Worm (Caenorhabditis elegans) whole organism, L3 larva: ENCODE measurements around the gene sek-4.

Experiments
- ZK546.5 ChIP-seq: sonication (generic microtip); optimal IDR thresholded peaks from 2 replicates; lab custom pipeline; 2017; ENCODE audit warnings: missing biosample characterization, missing genetic modification characterization
- aly-2 ChIP-seq: fragments of 150-350 bp; optimal IDR thresholded peaks from 2 replicates; lab custom pipeline; 2014; ENCODE audit warnings: missing biosample characterization, missing genetic modification characterization
- ama-1 ChIP-seq: fragments of 150-350 bp; optimal IDR thresholded peaks from 2 replicates; lab custom pipeline; 2018
- ceh-28 ChIP-seq: fragments of 150-350 bp; optimal IDR thresholded peaks from 2 replicates; lab custom pipeline; 2014; ENCODE audit warnings: missing biosample characterization, missing genetic modification reagents, missing genetic modification characterization
- ceh-82 ChIP-seq: fragments of 150-350 bp; optimal IDR thresholded peaks from 2 replicates; lab custom pipeline; 2014; ENCODE audit warnings: missing biosample characterization, missing genetic modification characterization
- ceh-9 ChIP-seq: sonication (generic microtip); optimal IDR thresholded peaks from 2 replicates; lab custom pipeline; 2018; ENCODE audit warnings: missing biosample characterization, missing genetic modification characterization
- egl-27 ChIP-seq: sonication (generic microtip); optimal IDR thresholded peaks from 4 replicates; lab custom pipeline; 2017; ENCODE audit warnings: missing biosample characterization, missing genetic modification reagents, missing genetic modification characterization
- egl-5 ChIP-seq: fragments of 150-350 bp; optimal IDR thresholded peaks from 2 replicates; lab custom pipeline; 2017; ENCODE audit warnings: missing biosample characterization, missing genetic modification reagents, missing genetic modification characterization, inconsistent platforms
- elt-1 ChIP-seq: fragments of 150-350 bp; optimal IDR thresholded peaks from 2 replicates; lab custom pipeline; 2014; ENCODE audit warnings: missing biosample characterization, missing genetic modification characterization
- elt-2 ChIP-seq: sonication (generic microtip); optimal IDR thresholded peaks from 2 replicates; lab custom pipeline; 2016; ENCODE audit warnings: missing genetic modification reagents, mild to moderate bottlenecking, missing genetic modification characterization, missing compliant biosample characterization
- eor-1 ChIP-seq, 2 experiments: fragments of 150-350 bp; optimal IDR thresholded peaks; 2 replicates each; lab custom pipeline; 2014 to 2018; ENCODE audit warnings: missing biosample characterization in 2 of 2, missing genetic modification characterization in 2 of 2
- fkh-10 ChIP-seq: sonication (generic microtip); optimal IDR thresholded peaks from 2 replicates; lab custom pipeline; 2017; ENCODE audit warnings: missing biosample characterization, missing genetic modification reagents, missing genetic modification characterization
- fkh-2 ChIP-seq: fragments of 150-350 bp; optimal IDR thresholded peaks from 2 replicates; lab custom pipeline; 2014; ENCODE audit warnings: missing biosample characterization, missing genetic modification reagents, missing genetic modification characterization
- lin-15B ChIP-seq: fragments of 150-350 bp; optimal IDR thresholded peaks from 2 replicates; lab custom pipeline; 2014; ENCODE audit warnings: missing biosample characterization, missing genetic modification characterization
- lin-39 ChIP-seq: fragments of 150-350 bp; optimal IDR thresholded peaks from 2 replicates; lab custom pipeline; 2018; ENCODE audit warnings: missing biosample characterization, missing genetic modification reagents, missing genetic modification characterization
- lsy-12 ChIP-seq: sonication (generic microtip); optimal IDR thresholded peaks from 2 replicates; lab custom pipeline; 2016; ENCODE audit warnings: mild to moderate bottlenecking, missing genetic modification characterization, missing compliant biosample characterization
- mdl-1 ChIP-seq: fragments of 150-350 bp; optimal IDR thresholded peaks from 2 replicates; lab custom pipeline; 2014; ENCODE audit warnings: missing biosample characterization, missing genetic modification characterization
- mml-1 ChIP-seq: fragments of 150-350 bp; sonication (generic microtip); optimal IDR thresholded peaks from 3 replicates; lab custom pipeline; 2014; ENCODE audit warnings: missing biosample characterization, missing genetic modification characterization
- nhr-11 ChIP-seq: fragments of 150-350 bp; optimal IDR thresholded peaks from 2 replicates; lab custom pipeline; 2014; ENCODE audit warnings: missing biosample characterization, missing genetic modification characterization
- nhr-12 ChIP-seq: fragments of 150-350 bp; optimal IDR thresholded peaks from 2 replicates; lab custom pipeline; 2014; ENCODE audit warnings: missing biosample characterization, missing genetic modification characterization
- nhr-23 ChIP-seq: fragments of 150-350 bp; optimal IDR thresholded peaks from 2 replicates; lab custom pipeline; 2014; ENCODE audit warnings: missing biosample characterization, missing genetic modification reagents, missing genetic modification characterization
- nhr-237 ChIP-seq: fragments of 150-350 bp; optimal IDR thresholded peaks from 2 replicates; lab custom pipeline; 2014; ENCODE audit warnings: missing biosample characterization, missing genetic modification characterization
- nhr-25 ChIP-seq: sonication (generic microtip); optimal IDR thresholded peaks from 2 replicates; lab custom pipeline; 2017; ENCODE audit warnings: missing biosample characterization, missing genetic modification characterization
- nhr-67 ChIP-seq: fragments of 150-350 bp; optimal IDR thresholded peaks from 2 replicates; lab custom pipeline; 2014; ENCODE audit warnings: missing biosample characterization, missing genetic modification characterization
- nhr-76 ChIP-seq: fragments of 150-350 bp; sonication (generic microtip); optimal IDR thresholded peaks from 5 replicates; lab custom pipeline; 2014; ENCODE audit warnings: missing biosample characterization, missing genetic modification characterization
- pha-4 ChIP-seq: fragments of 150-350 bp; optimal IDR thresholded peaks from 2 replicates; lab custom pipeline; 2014; ENCODE audit warnings: missing biosample characterization, missing genetic modification reagents, missing genetic modification characterization
- sea-2 ChIP-seq: fragments of 150-350 bp; sonication (generic microtip); optimal IDR thresholded peaks from 4 replicates; lab custom pipeline; 2014; ENCODE audit warnings: missing biosample characterization, missing genetic modification reagents, missing genetic modification characterization
- skn-1 ChIP-seq: fragments of 150-350 bp; optimal IDR thresholded peaks from 2 replicates; lab custom pipeline; 2014; ENCODE audit warnings: missing biosample characterization, missing genetic modification characterization
- tbx-2 ChIP-seq: sonication (generic microtip); optimal IDR thresholded peaks from 2 replicates; lab custom pipeline; 2016; ENCODE audit warnings: mild to moderate bottlenecking, missing genetic modification characterization, missing compliant biosample characterization
- unc-39 ChIP-seq: sonication (generic microtip); optimal IDR thresholded peaks from 4 replicates; lab custom pipeline; 2017; ENCODE audit warnings: missing biosample characterization, missing genetic modification characterization
- zag-1 ChIP-seq: fragments of 150-350 bp; optimal IDR thresholded peaks from 2 replicates; lab custom pipeline; 2014; ENCODE audit warnings: missing biosample characterization, missing genetic modification characterization
- ztf-11 ChIP-seq: fragments of 150-350 bp; optimal IDR thresholded peaks from 2 replicates; lab custom pipeline; 2014; ENCODE audit warnings: missing biosample characterization, missing genetic modification characterization
- ztf-4 ChIP-seq: fragments of 150-350 bp; optimal IDR thresholded peaks from 2 replicates; lab custom pipeline; 2014; ENCODE audit warnings: missing biosample characterization, missing genetic modification characterization

sek-4 gene

DNA sequence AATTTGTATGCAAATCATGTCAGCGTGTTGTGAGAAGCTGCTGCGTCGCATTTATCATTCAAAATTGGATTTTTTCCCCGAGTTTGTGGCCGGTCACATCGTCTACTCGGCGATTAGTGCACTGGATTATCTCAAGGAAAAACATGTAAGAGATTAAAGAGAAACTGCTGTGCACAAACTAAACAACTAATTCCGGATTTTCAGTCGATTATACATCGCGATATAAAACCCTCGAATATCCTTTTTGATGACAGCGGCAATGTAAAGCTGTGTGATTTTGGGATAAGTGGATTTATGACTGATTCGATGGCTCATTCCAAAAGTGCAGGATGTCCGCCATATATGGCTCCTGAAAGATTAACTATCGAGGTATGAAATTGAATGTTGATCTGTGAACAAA is 4.3 kb upstream of the sek-4 start:
- TF ChIP-seq elt-1 (tag; lab: Kevin White, UChicago) (no peak), ceh-28 (tag; lab: Kevin White, UChicago) (no peak), ama-1 (no peak), lin-39 (tag; lab: Kevin White, UChicago) (no peak), egl-5 (tag; lab: Kevin White, UChicago) (no peak), ztf-4 (tag; lab: Kevin White, UChicago) (no peak), mml-1 (no peak), aly-2 (tag; lab: Kevin White, UChicago) (no peak), ztf-11 (no peak), nhr-25 (tag; lab: Kevin White, UChicago) (no peak), zag-1 (tag; lab: Kevin White, UChicago) (no peak), elt-2 (no peak), lsy-12 (tag; lab: Kevin White, UChicago) (no peak)

DNA sequence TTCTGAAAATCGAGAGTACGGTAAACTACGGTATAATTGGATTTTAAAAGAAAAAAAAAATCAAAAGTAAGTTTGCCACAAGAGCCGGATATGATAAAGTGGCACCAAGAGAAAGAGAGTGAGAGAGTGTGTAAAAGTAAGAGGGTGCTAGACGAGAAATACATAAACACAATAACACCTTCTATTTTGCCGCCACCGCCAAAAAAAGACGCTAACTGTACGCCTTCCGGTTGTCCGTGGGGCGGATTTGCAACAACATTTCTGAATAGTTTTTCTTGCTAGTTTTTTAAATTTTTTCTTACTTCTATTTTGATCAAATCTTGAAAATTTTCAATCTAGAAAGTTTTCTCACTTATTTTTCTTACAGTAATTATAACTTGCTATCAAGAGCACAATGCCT is 2.2 kb upstream of the sek-4 start, which contains the start of gene F35C8.8:
TSS of gene F35C8.8 (minus strand) at position 2 of the 400 bp plus-strand sequence.
- TF ChIP-seq lin-39 (tag; lab: Kevin White, UChicago) = no peak
- TF ChIP-seq nhr-25 (tag; lab: Kevin White, UChicago) = no peak
- no peak for TF ChIP-seq nhr-76 (tag; lab: Kevin White, UChicago)
- no peak for TF ChIP-seq skn-1
- TF ChIP-seq unc-39 (tag; lab: Kevin White, UChicago) = no peak
- no peak for TF ChIP-seq ama-1
- TF ChIP-seq elt-1 (tag; lab: Kevin White, UChicago) = no peak
- TF ChIP-seq mdl-1 (tag; lab: Kevin White, UChicago) = no peak
- no peak for TF ChIP-seq mml-1
- TF ChIP-seq nhr-23 (tag; lab: Kevin White, UChicago) = no peak
- TF ChIP-seq nhr-11 (tag; lab: Kevin White, UChicago) = no peak
- TF ChIP-seq fkh-10 (GFP tag; lab: Kevin White, UChicago) = no peak
- no peak for TF ChIP-seq nhr-67 (tag; lab: Kevin White, UChicago)

DNA sequence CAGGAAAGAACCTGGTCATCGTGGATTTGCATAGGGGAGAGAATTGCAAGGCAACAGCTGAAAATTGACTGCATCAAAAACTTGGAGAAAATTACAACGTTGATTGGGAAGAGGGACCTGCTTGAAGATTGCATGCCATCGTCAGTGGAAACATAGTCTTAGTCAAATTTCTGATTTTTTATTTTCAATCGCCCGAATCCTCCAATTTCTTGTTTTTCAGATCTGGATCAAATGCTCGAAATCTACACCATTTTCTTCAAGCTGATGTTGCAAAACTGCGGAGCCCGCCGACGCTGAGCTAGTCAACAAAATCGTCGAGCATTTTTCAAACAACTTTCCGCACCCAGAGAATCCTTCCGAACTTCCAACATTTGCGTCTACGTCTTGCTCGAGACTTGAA is 1.3 kb upstream of the sek-4 start:
- TF ChIP-seq lin-15B (tag; lab: Kevin White, UChicago) (no peak), nhr-76 (tag; lab: Kevin White, UChicago) (no peak), mdl-1 (tag; lab: Kevin White, UChicago) (no peak), nhr-237 (tag; lab: Kevin White, UChicago) (no peak), unc-39 (tag; lab: Kevin White, UChicago) (no peak), egl-5 (tag; lab: Kevin White, UChicago) (no peak), nhr-11 (tag; lab: Kevin White, UChicago) (no peak), nhr-25 (tag; lab: Kevin White, UChicago) (no peak), lsy-12 (tag; lab: Kevin White, UChicago) (no peak), aly-2 (tag; lab: Kevin White, UChicago) (no peak), ama-1 (no peak), skn-1 (no peak), ZK546.5 (tag; lab: Kevin White, UChicago) (no peak), egl-27 (tag; lab: Kevin White, UChicago) (no peak), ceh-82 (no peak), ceh-9 (tag; lab: Kevin White, UChicago) (no peak), elt-1 (tag; lab: Kevin White, UChicago) (no peak), ztf-11 (no peak), eor-1 (tag; optimal IDR thresholded peaks at IDR 0.05; lab: Kevin White, UChicago) (no peak)

DNA sequence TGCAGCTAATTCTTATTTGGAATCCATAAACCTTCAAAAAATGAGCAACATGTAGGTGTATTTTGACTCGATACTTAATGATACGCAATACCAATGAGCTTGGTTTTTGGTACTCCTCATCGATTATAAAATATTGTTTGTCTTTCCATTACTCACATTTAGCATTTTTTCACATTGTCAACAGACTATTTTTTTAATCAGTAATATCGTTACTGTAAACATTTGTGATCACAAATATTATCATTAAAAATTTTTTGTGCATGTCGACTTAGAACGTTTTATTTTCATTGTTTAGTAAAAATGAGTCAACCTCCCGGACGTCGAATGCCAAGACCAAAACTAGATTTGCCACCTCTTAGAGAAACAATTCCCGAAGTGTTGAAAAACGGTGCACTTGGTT is 2.4 kb downstream of the sek-4 start, which contains the start of gene sek-5:
TSS of gene sek-5 (plus strand) at position 301 of the 400 bp plus-strand sequence.
- TF ChIP-seq aly-2 (tag; lab: Kevin White, UChicago) (no peak), pha-4 (tag; lab: Kevin White, UChicago) (peak; percentile 39)

DNA sequence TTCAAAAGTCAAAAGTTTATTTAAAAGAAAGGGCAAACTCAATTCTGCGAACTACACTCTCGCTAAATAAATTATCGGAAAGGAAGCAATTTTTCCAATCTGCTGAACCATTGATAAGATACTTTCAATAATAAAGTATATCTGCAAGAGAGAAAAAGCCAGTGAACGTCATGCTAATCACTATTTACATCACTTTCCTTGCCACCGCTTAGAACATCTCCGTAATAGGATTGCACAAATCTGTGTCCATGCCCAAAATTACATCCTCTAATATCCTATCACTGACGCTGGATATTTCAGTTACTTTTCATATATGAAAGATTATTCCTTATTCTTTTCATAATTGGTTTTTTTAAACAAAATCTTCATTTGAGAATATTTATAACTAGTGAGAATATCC is 7.9 kb downstream of the sek-4 start:
- TF ChIP-seq tbx-2 (no peak), elt-2 (no peak), sea-2 (GFP tag; lab: Kevin White, UChicago) (no peak), fkh-2 (tag; lab: Kevin White, UChicago) (no peak), nhr-12 (tag; lab: Kevin White, UChicago) (no peak), nhr-11 (tag; lab: Kevin White, UChicago) (no peak)
